2 worm cellular contexts compared by ENCODE assay signal in genomic region chrX:13702923-13703322, ce11.
TF ChIP-seq lines count a peak whose summit lies in the region.

No protein-coding gene starts in this region.

TF ChIP-seq in whole organism, late embryonic, 69 proteins besides CTCF, POLR2A, EP300 and RAD21:
- TF ChIP-seq nfya-1 (tag; optimal IDR thresholded peaks at IDR 0.05; lab: Kevin White, UChicago) (no peak), unc-42 (tag; optimal IDR thresholded peaks at IDR 0.05; lab: Kevin White, UChicago) (peak; percentile 50)

TF ChIP-seq in whole organism, mixed stage, embryonic, 35 proteins besides CTCF, POLR2A, EP300 and RAD21:
- TF ChIP-seq elt-3 (tag; optimal IDR thresholded peaks at IDR 0.05; lab: Kevin White, UChicago) = no peak
- TF ChIP-seq cnd-1 (tag; optimal IDR thresholded peaks at IDR 0.05; lab: Kevin White, UChicago) = no peak
- no peak for TF ChIP-seq unc-62 (GFP tag; optimal IDR thresholded peaks at IDR 0.05; lab: Kevin White, UChicago)
- no peak for TF ChIP-seq ztf-11 (tag; optimal IDR thresholded peaks at IDR 0.05; lab: Kevin White, UChicago)
- TF ChIP-seq ceh-83 (GFP tag; optimal IDR thresholded peaks at IDR 0.05; lab: Kevin White, UChicago) = no peak
- TF ChIP-seq ces-1 (GFP tag; optimal IDR thresholded peaks at IDR 0.05; lab: Kevin White, UChicago) = peak; percentile 75
- no peak for TF ChIP-seq nhr-28 (tag; optimal IDR thresholded peaks at IDR 0.05; lab: Kevin White, UChicago)
- no peak for TF ChIP-seq unc-120 (tag; optimal IDR thresholded peaks at IDR 0.05; lab: Kevin White, UChicago; ENCODE audit: poor library complexity, severe bottlenecking)
TF ChIP-seq in whole organism, mixed stage, embryonic: peak in this region for 1.
